Worm (Caenorhabditis elegans) whole organism, young adult: ENCODE results near the gene pigs-1.
A peak's percentile ranks its signal among the peaks of the same experiment; 100 is the strongest.

ENCODE experiments used
- B0261.1 ChIP-seq: sonication (generic microtip); optimal IDR thresholded peaks from 2 replicates; lab custom pipeline; 2016; ENCODE audit warnings: mild to moderate bottlenecking, missing genetic modification characterization, moderate library complexity, missing compliant biosample characterization
- B0336.3 ChIP-seq: fragments of 200-800 bp; sonication (Bioruptor generic); IDR thresholded peaks from 2 replicates; pipeline ENCODE4 v1.3.6; 2022; ENCODE audit warnings: missing genetic modification characterization, missing compliant biosample characterization
- F23B12.7 ChIP-seq: sonication (generic microtip); optimal IDR thresholded peaks from 2 replicates; lab custom pipeline; 2017; ENCODE audit warnings: missing genetic modification characterization, mild to moderate bottlenecking, missing compliant biosample characterization, antibody characterized with exemption, moderate library complexity; ENCODE audit not compliant: insufficient read depth
- F52B5.7 ChIP-seq: sonication (generic microtip); optimal IDR thresholded peaks from 2 replicates; lab custom pipeline; 2016; ENCODE audit warnings: mild to moderate bottlenecking, missing genetic modification characterization, missing compliant biosample characterization
- F55B11.4 ChIP-seq: sonication (generic microtip); optimal IDR thresholded peaks from 2 replicates; lab custom pipeline; 2016; ENCODE audit warnings: missing compliant biosample characterization, missing genetic modification characterization, borderline replicate concordance; ENCODE audit not compliant: insufficient read depth
- akir-1 ChIP-seq: fragments of 200-800 bp; sonication (Bioruptor generic); optimal IDR thresholded peaks from 2 replicates; lab custom pipeline; 2018; ENCODE audit warnings: mild to moderate bottlenecking, missing genetic modification characterization, moderate library complexity, missing compliant biosample characterization
- athp-1 ChIP-seq: sonication (generic microtip); optimal IDR thresholded peaks from 2 replicates; lab custom pipeline; 2017; ENCODE audit warnings: mild to moderate bottlenecking, missing genetic modification characterization, missing compliant biosample characterization
- attf-3 ChIP-seq: fragments of 200-800 bp; sonication (Bioruptor generic); conservative IDR thresholded peaks from 2 replicates; pipeline ENCODE4 v1.3.6; 2022; ENCODE audit warnings: missing genetic modification reagents, missing genetic modification characterization, missing compliant biosample characterization
- bed-1 ChIP-seq: fragments of 200-800 bp; sonication (Bioruptor generic); IDR thresholded peaks from 2 replicates; pipeline ENCODE4 v1.3.6; 2022; ENCODE audit warnings: missing genetic modification reagents, missing genetic modification characterization, missing compliant biosample characterization
- cebp-1 ChIP-seq, 2 experiments: fragments of 200-800 bp in 1 of 2; sonication (Bioruptor generic) in 1 of 2; sonication (generic microtip) in 1 of 2; IDR thresholded peaks in 1 of 2; optimal IDR thresholded peaks in 1 of 2; 2 replicates each; pipeline versions ENCODE4 v1.3.6 to Lab custom; 2017 to 2022; ENCODE audit warnings: missing compliant biosample characterization in 2 of 2, missing genetic modification characterization in 2 of 2, mild to moderate bottlenecking in 1 of 2, missing genetic modification reagents in 1 of 2, moderate library complexity in 1 of 2
- ceh-40 ChIP-seq: fragments of 200-800 bp; sonication (Bioruptor generic); IDR thresholded peaks from 2 replicates; pipeline ENCODE4 v1.3.6; 2022; ENCODE audit warnings: missing genetic modification characterization, missing compliant biosample characterization
- dpl-1 ChIP-seq: fragments of 150-350 bp; optimal IDR thresholded peaks from 2 replicates; lab custom pipeline; 2014; ENCODE audit warnings: missing biosample characterization, missing genetic modification reagents, missing genetic modification characterization
- efl-1 ChIP-seq: fragments of 150-350 bp; optimal IDR thresholded peaks from 2 replicates; lab custom pipeline; 2014; ENCODE audit warnings: missing biosample characterization, missing genetic modification reagents, missing genetic modification characterization
- him-1 ChIP-seq: sonication (generic microtip); optimal IDR thresholded peaks from 2 replicates; lab custom pipeline; 2016; ENCODE audit warnings: missing genotype, missing genetic modification reagents, missing genetic modification characterization, missing compliant biosample characterization
- hmg-1.2 ChIP-seq: fragments of 200-800 bp; sonication (Bioruptor generic); IDR thresholded peaks from 2 replicates; pipeline ENCODE4 v1.3.6; 2022; ENCODE audit warnings: missing genetic modification reagents, missing genetic modification characterization, missing compliant biosample characterization
- hmg-20 ChIP-seq: fragments of 200-800 bp; sonication (Bioruptor generic); IDR thresholded peaks from 2 replicates; pipeline ENCODE4 v1.3.6; 2022; ENCODE audit warnings: missing genetic modification reagents, missing genetic modification characterization, missing compliant biosample characterization
- hsf-1 ChIP-seq: fragments of 200-800 bp; sonication (Bioruptor generic); IDR thresholded peaks from 2 replicates; pipeline ENCODE4 v1.3.6; 2022; ENCODE audit warnings: missing genetic modification reagents, missing genetic modification characterization, missing compliant biosample characterization
- lin-35 ChIP-seq, 3 experiments: fragments of 150-350 bp in 2 of 3; sonication (generic microtip) in 1 of 3; optimal IDR thresholded peaks; 2 replicates each; lab custom pipeline; 2014 to 2018; ENCODE audit warnings: missing biosample characterization in 3 of 3, missing genetic modification characterization in 3 of 3, missing genetic modification reagents in 3 of 3
- lir-1 ChIP-seq: fragments of 200-800 bp; sonication (Bioruptor generic); conservative IDR thresholded peaks from 2 replicates; pipeline ENCODE4 v1.3.6; 2022; ENCODE audit warnings: missing genetic modification reagents, missing genetic modification characterization, missing compliant biosample characterization
- madf-10 ChIP-seq: sonication (generic microtip); optimal IDR thresholded peaks from 2 replicates; lab custom pipeline; 2016; ENCODE audit warnings: mild to moderate bottlenecking, missing genetic modification characterization, missing compliant biosample characterization
- madf-6 ChIP-seq: fragments of 200-800 bp; sonication (Bioruptor generic); IDR thresholded peaks from 2 replicates; pipeline ENCODE4 v1.3.6; 2022; ENCODE audit warnings: missing genetic modification reagents, missing genetic modification characterization, missing compliant biosample characterization
- mel-28 ChIP-seq: sonication (generic microtip); optimal IDR thresholded peaks from 2 replicates; lab custom pipeline; 2016; ENCODE audit warnings: borderline replicate concordance, mild to moderate bottlenecking, missing genetic modification characterization, missing compliant biosample characterization
- mxl-1 ChIP-seq: sonication (generic microtip); optimal IDR thresholded peaks from 2 replicates; lab custom pipeline; 2016; ENCODE audit warnings: missing genetic modification characterization, missing compliant biosample characterization
- nhr-80 ChIP-seq: sonication (generic microtip); optimal IDR thresholded peaks from 2 replicates; lab custom pipeline; 2016; ENCODE audit warnings: missing genetic modification characterization, missing compliant biosample characterization
- pha-4 ChIP-seq: fragments of 150-350 bp; sonication (generic microtip); optimal IDR thresholded peaks from 2 replicates; lab custom pipeline; 2014; ENCODE audit warnings: missing biosample characterization, missing genetic modification reagents, missing genetic modification characterization
- sea-2 ChIP-seq: fragments of 200-800 bp; sonication (Bioruptor generic); IDR thresholded peaks from 2 replicates; pipeline ENCODE4 v1.3.6; 2022; ENCODE audit warnings: missing genetic modification characterization, missing compliant biosample characterization
- snpc-1.3 ChIP-seq: sonication (generic microtip); optimal IDR thresholded peaks from 2 replicates; lab custom pipeline; 2017; ENCODE audit warnings: missing genetic modification characterization, mild to moderate bottlenecking, missing compliant biosample characterization, antibody characterized with exemption, moderate library complexity, missing genotype, missing genetic modification reagents; ENCODE audit not compliant: insufficient read depth
- snpc-3.4 ChIP-seq: sonication (generic microtip); optimal IDR thresholded peaks from 2 replicates; lab custom pipeline; 2017; ENCODE audit warnings: missing genetic modification characterization, mild to moderate bottlenecking, missing compliant biosample characterization, antibody characterized with exemption, moderate library complexity, missing genotype, missing genetic modification reagents
- snpc-4 ChIP-seq, 5 experiments: fragments of 150-350 bp in 1 of 5; sonication (generic microtip) in 4 of 5; optimal IDR thresholded peaks; 2 replicates each; lab custom pipeline; 2014 to 2018; ENCODE audit warnings: missing genetic modification characterization in 5 of 5, missing biosample characterization in 3 of 5, antibody characterized with exemption in 2 of 5, mild to moderate bottlenecking in 2 of 5, missing compliant biosample characterization in 2 of 5, missing genotype in 2 of 5, moderate library complexity in 2 of 5, missing genetic modification reagents in 1 of 5
- tbp1 ChIP-seq: fragments of 200-800 bp; sonication (Bioruptor generic); optimal IDR thresholded peaks from 2 replicates; lab custom pipeline; 2018; ENCODE audit warnings: mild to moderate bottlenecking, missing genetic modification characterization, missing compliant biosample characterization
- xnd-1 ChIP-seq: sonication (generic microtip); optimal IDR thresholded peaks from 2 replicates; lab custom pipeline; 2016; ENCODE audit warnings: missing genotype, missing genetic modification reagents, missing genetic modification characterization, missing compliant biosample characterization
- ztf-26 ChIP-seq: sonication (generic microtip); optimal IDR thresholded peaks from 2 replicates; lab custom pipeline; 2017; ENCODE audit warnings: missing genetic modification characterization, missing compliant biosample characterization

Gene pigs-1

ce11 chrIV:10174328-10174727 is 25.5 kb upstream of the pigs-1 start, which contains the start of gene pxf-1:
pxf-1 (minus strand) TSS chrIV:10174341.
- no peak for TF ChIP-seq F23B12.7 (tag; lab: Kevin White, UChicago)
- TF ChIP-seq snpc-3.4 (tag; lab: Kevin White, UChicago): no peak
- TF ChIP-seq akir-1: no peak
- no peak for TF ChIP-seq efl-1 (GFP tag; lab: Kevin White, UChicago)
- no peak for TF ChIP-seq hsf-1 (GFP tag; lab: Robert Waterston, UW)
- no peak for TF ChIP-seq lir-1 (GFP tag; lab: Robert Waterston, UW)
- TF ChIP-seq F52B5.7 (tag; lab: Kevin White, UChicago): no peak
- no peak for TF ChIP-seq pha-4 (tag; lab: Kevin White, UChicago)
- TF ChIP-seq mel-28 (tag; lab: Kevin White, UChicago): no peak
- no peak for TF ChIP-seq lin-35 (GFP tag; optimal IDR thresholded peaks at IDR 0.05; lab: Kevin White, UChicago)
- no peak for TF ChIP-seq madf-10 (tag; lab: Kevin White, UChicago)
- no peak for TF ChIP-seq ztf-26 (tag; lab: Kevin White, UChicago)
- TF ChIP-seq F55B11.4 (tag; lab: Kevin White, UChicago): no peak
- TF ChIP-seq sea-2 (GFP tag; lab: Robert Waterston, UW): no peak
- no peak for TF ChIP-seq hmg-20 (GFP tag; lab: Robert Waterston, UW)
- TF ChIP-seq attf-3 (GFP tag; lab: Robert Waterston, UW): no peak
- TF ChIP-seq bed-1 (GFP tag; lab: Robert Waterston, UW): no peak
- no peak for TF ChIP-seq tbp1
- no peak for TF ChIP-seq B0336.3 (GFP tag; lab: Robert Waterston, UW)

- TF ChIP-seq xnd-1 (tag; lab: Kevin White, UChicago): no peak
- TF ChIP-seq cebp-1 (GFP tag; IDR thresholded peaks at IDR 0.05; lab: Robert Waterston, UW): no peak
- peak; percentile 52 for TF ChIP-seq cebp-1 (tag; optimal IDR thresholded peaks at IDR 0.05; lab: Kevin White, UChicago)
- TF ChIP-seq snpc-3.4 (tag; lab: Kevin White, UChicago): no peak
- TF ChIP-seq mxl-1 (tag; lab: Kevin White, UChicago): no peak
- no peak for TF ChIP-seq snpc-4 (GFP tag; optimal IDR thresholded peaks at IDR 0.05; lab: Kevin White, UChicago)
- TF ChIP-seq snpc-4 (tag; optimal IDR thresholded peaks at IDR 0.05; lab: Kevin White, UChicago): no peak
- TF ChIP-seq, all 124 proteins: peak for 1
Measured at ce11 chrIV:10170808-10171207, 22.0 kb upstream of the pigs-1 start.

- TF ChIP-seq him-1 (tag; lab: Kevin White, UChicago) (peak; percentile 93), dpl-1 (GFP tag; lab: Kevin White, UChicago) (no peak), B0261.1 (no peak), nhr-80 (tag; lab: Kevin White, UChicago) (no peak), F55B11.4 (tag; lab: Kevin White, UChicago) (no peak), snpc-4 (GFP tag; optimal IDR thresholded peaks at IDR 0.05; lab: Kevin White, UChicago) (no peak), snpc-4 (tag; optimal IDR thresholded peaks at IDR 0.05; lab: Kevin White, UChicago) (peak in 1 of 4 experiments; percentile 0), athp-1 (tag; lab: Kevin White, UChicago) (no peak), madf-6 (GFP tag; lab: Robert Waterston, UW) (peak; percentile 27; the same call in 1 of the 2 replicates), ceh-40 (no peak), snpc-1.3 (tag; lab: Kevin White, UChicago) (no peak), hmg-1.2 (peak; percentile 6; the same call in 1 of the 2 replicates)
Measured at ce11 chrIV:10164086-10164485, 15.2 kb upstream of the pigs-1 start.
